Worm (Caenorhabditis elegans) whole organism, late embryonic: ENCODE measurements around the gene aos-1.

Source experiments
- C38D4.7 ChIP-seq: fragments of 200-800 bp; sonication (Bioruptor generic); optimal IDR thresholded peaks from 2 replicates; lab custom pipeline; 2018; ENCODE audit warnings: mild to moderate bottlenecking, missing genetic modification characterization, moderate library complexity, missing compliant biosample characterization
- F13H6.1 ChIP-seq: sonication (generic microtip); optimal IDR thresholded peaks from 2 replicates; lab custom pipeline; 2016; ENCODE audit warnings: missing genetic modification characterization, missing compliant biosample characterization
- Y22D7AL.16 ChIP-seq: sonication (generic microtip); optimal IDR thresholded peaks from 2 replicates; lab custom pipeline; 2016; ENCODE audit warnings: missing genetic modification characterization, missing compliant biosample characterization
- ahr-1 ChIP-seq: sonication (generic microtip); optimal IDR thresholded peaks from 2 replicates; lab custom pipeline; 2016; ENCODE audit warnings: missing genetic modification characterization, missing compliant biosample characterization
- ceh-14 ChIP-seq: sonication (generic microtip); optimal IDR thresholded peaks from 2 replicates; lab custom pipeline; 2016; ENCODE audit warnings: missing genotype, missing genetic modification characterization, missing compliant biosample characterization
- ceh-19 ChIP-seq: fragments of 200-800 bp; sonication (Bioruptor generic); optimal IDR thresholded peaks from 2 replicates; lab custom pipeline; 2018; ENCODE audit warnings: mild to moderate bottlenecking, missing genetic modification characterization, missing compliant biosample characterization
- ceh-2 ChIP-seq: sonication (generic microtip); optimal IDR thresholded peaks from 2 replicates; lab custom pipeline; 2016; ENCODE audit warnings: missing genotype, missing genetic modification characterization, missing compliant biosample characterization
- ceh-30 ChIP-seq: fragments of 150-350 bp; optimal IDR thresholded peaks from 2 replicates; lab custom pipeline; 2014; ENCODE audit warnings: missing biosample characterization, missing genetic modification characterization
- ceh-31 ChIP-seq: sonication (generic microtip); optimal IDR thresholded peaks from 2 replicates; lab custom pipeline; 2016; ENCODE audit warnings: missing genetic modification characterization, missing compliant biosample characterization
- ceh-6 ChIP-seq: fragments of 200-800 bp; sonication (Bioruptor generic); optimal IDR thresholded peaks from 2 replicates; lab custom pipeline; 2018; ENCODE audit warnings: mild to moderate bottlenecking, missing genetic modification characterization, missing compliant biosample characterization
- dmd-4 ChIP-seq: sonication (generic microtip); optimal IDR thresholded peaks from 2 replicates; lab custom pipeline; 2016; ENCODE audit warnings: borderline replicate concordance, missing genetic modification characterization, missing compliant biosample characterization
- dve-1 ChIP-seq: sonication (generic microtip); optimal IDR thresholded peaks from 2 replicates; lab custom pipeline; 2017; ENCODE audit warnings: antibody characterized with exemption, mild to moderate bottlenecking, missing genetic modification characterization, missing compliant biosample characterization
- elt-4 ChIP-seq: sonication (generic microtip); optimal IDR thresholded peaks from 2 replicates; lab custom pipeline; 2016; ENCODE audit warnings: missing genetic modification characterization, missing compliant biosample characterization
- eyg-1 ChIP-seq: sonication (generic microtip); optimal IDR thresholded peaks from 2 replicates; lab custom pipeline; 2016; ENCODE audit warnings: missing genotype, missing genetic modification characterization, missing compliant biosample characterization
- fkh-10 ChIP-seq: fragments of 150-350 bp; optimal IDR thresholded peaks from 2 replicates; lab custom pipeline; 2014; ENCODE audit warnings: missing biosample characterization, missing genetic modification reagents, missing genetic modification characterization
- hlh-13 ChIP-seq: fragments of 200-800 bp; sonication (Bioruptor generic); optimal IDR thresholded peaks from 2 replicates; lab custom pipeline; 2018; ENCODE audit warnings: mild to moderate bottlenecking, missing genetic modification characterization, missing compliant biosample characterization
- hlh-15 ChIP-seq: sonication (generic microtip); optimal IDR thresholded peaks from 2 replicates; lab custom pipeline; 2016; ENCODE audit warnings: missing genetic modification characterization, missing compliant biosample characterization
- hlh-30 ChIP-seq: sonication (generic microtip); optimal IDR thresholded peaks from 2 replicates; lab custom pipeline; 2017; ENCODE audit warnings: antibody characterized with exemption, missing genetic modification characterization, missing compliant biosample characterization; ENCODE audit not compliant: insufficient read depth
- hlh-8 ChIP-seq: sonication (generic microtip); optimal IDR thresholded peaks from 2 replicates; lab custom pipeline; 2016; ENCODE audit warnings: missing genotype, missing genetic modification characterization, missing compliant biosample characterization
- mec-3 ChIP-seq: sonication (generic microtip); optimal IDR thresholded peaks from 2 replicates; lab custom pipeline; 2016; ENCODE audit warnings: borderline replicate concordance, missing genetic modification characterization, missing compliant biosample characterization
- nfya-1 ChIP-seq: sonication (generic microtip); optimal IDR thresholded peaks from 2 replicates; lab custom pipeline; 2017; ENCODE audit warnings: missing genetic modification characterization, mild to moderate bottlenecking, missing compliant biosample characterization, antibody characterized with exemption, moderate library complexity
- nhr-11 ChIP-seq: fragments of 150-350 bp; optimal IDR thresholded peaks from 2 replicates; lab custom pipeline; 2014; ENCODE audit warnings: missing biosample characterization, missing genetic modification characterization
- npax-4 ChIP-seq: sonication (generic microtip); optimal IDR thresholded peaks from 2 replicates; lab custom pipeline; 2016; ENCODE audit warnings: missing genetic modification characterization, missing compliant biosample characterization
- pat-9 ChIP-seq: fragments of 200-800 bp; sonication (Bioruptor generic); optimal IDR thresholded peaks from 2 replicates; lab custom pipeline; 2018; ENCODE audit warnings: mild to moderate bottlenecking, missing genetic modification characterization, moderate library complexity, missing compliant biosample characterization
- pax-1 ChIP-seq: fragments of 150-350 bp; optimal IDR thresholded peaks from 2 replicates; lab custom pipeline; 2014; ENCODE audit warnings: missing biosample characterization, missing genetic modification characterization
- pqm-1 ChIP-seq: sonication (generic microtip); optimal IDR thresholded peaks from 2 replicates; lab custom pipeline; 2016; ENCODE audit warnings: missing genetic modification characterization, missing compliant biosample characterization
- pros-1 ChIP-seq: fragments of 150-350 bp; optimal IDR thresholded peaks from 2 replicates; lab custom pipeline; 2014; ENCODE audit warnings: missing biosample characterization, missing genetic modification reagents, missing genetic modification characterization
- ref-2 ChIP-seq: sonication (generic microtip); optimal IDR thresholded peaks from 2 replicates; lab custom pipeline; 2016; ENCODE audit warnings: missing genetic modification characterization, missing compliant biosample characterization
- rnt-1 ChIP-seq: sonication (generic microtip); optimal IDR thresholded peaks from 2 replicates; lab custom pipeline; 2016; ENCODE audit warnings: missing genetic modification characterization, missing compliant biosample characterization
- syd-9 ChIP-seq: sonication (generic microtip); optimal IDR thresholded peaks from 2 replicates; lab custom pipeline; 2016; ENCODE audit warnings: mild to moderate bottlenecking, missing genetic modification characterization, moderate library complexity, missing compliant biosample characterization
- tbx-2 ChIP-seq: sonication (generic microtip); optimal IDR thresholded peaks from 2 replicates; lab custom pipeline; 2016; ENCODE audit warnings: missing genetic modification characterization, missing compliant biosample characterization
- tbx-7 ChIP-seq: sonication (generic microtip); optimal IDR thresholded peaks from 2 replicates; lab custom pipeline; 2016; ENCODE audit warnings: missing genotype, missing genetic modification characterization, missing compliant biosample characterization
- ttx-3 ChIP-seq: sonication (generic microtip); optimal IDR thresholded peaks from 2 replicates; lab custom pipeline; 2016; ENCODE audit warnings: missing genetic modification reagents, missing genetic modification characterization, missing compliant biosample characterization
- unc-3 ChIP-seq, 2 experiments: fragments of 200-800 bp in 1 of 2; sonication (Bioruptor generic) in 1 of 2; sonication (generic microtip) in 1 of 2; conservative IDR thresholded peaks in 1 of 2; optimal IDR thresholded peaks in 1 of 2; 2 replicates each; pipeline versions ENCODE4 v1.3.6 to Lab custom; 2016 to 2022; ENCODE audit warnings: missing compliant biosample characterization in 2 of 2, missing genetic modification characterization in 2 of 2, missing genetic modification reagents in 1 of 2
- unc-42 ChIP-seq: sonication (generic microtip); optimal IDR thresholded peaks from 2 replicates; lab custom pipeline; 2016; ENCODE audit warnings: missing genotype, missing genetic modification characterization, missing compliant biosample characterization
- unc-86 ChIP-seq: sonication (generic microtip); optimal IDR thresholded peaks from 2 replicates; lab custom pipeline; 2016; ENCODE audit warnings: missing genetic modification characterization, missing compliant biosample characterization
- zip-5 ChIP-seq: sonication (generic microtip); optimal IDR thresholded peaks from 2 replicates; lab custom pipeline; 2016; ENCODE audit warnings: missing genetic modification characterization, missing compliant biosample characterization

The aos-1 gene

DNA sequence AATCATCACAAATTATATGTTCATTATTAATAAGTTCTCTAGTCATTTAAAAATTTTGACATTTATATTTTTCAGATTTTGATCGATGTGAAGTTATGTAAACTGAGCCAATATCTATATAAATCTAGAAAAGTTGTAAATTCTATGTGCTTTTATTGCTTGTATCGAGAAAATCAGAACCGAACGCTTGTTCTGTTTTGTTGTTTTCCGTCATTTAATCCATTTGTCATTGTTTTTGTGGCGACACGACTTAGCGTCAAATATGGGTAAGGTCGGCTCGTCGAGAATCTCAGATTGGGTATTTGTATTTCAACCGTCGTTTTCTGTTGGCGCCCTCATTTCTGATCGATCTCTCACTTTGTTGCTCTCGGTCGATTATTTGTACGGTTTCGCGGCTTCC, 15.8 kb downstream of the aos-1 start, which contains the start of gene cht-5:
Gene cht-5 (plus strand): TSS at position 301 of the 400 bp plus-strand sequence.
- TF ChIP-seq unc-42 (no peak), pqm-1 (no peak), hlh-15 (tag; lab: Kevin White, UChicago) (no peak), tbx-2 (no peak), F13H6.1 (tag; lab: Kevin White, UChicago) (no peak), nhr-11 (no peak), pat-9 (no peak), rnt-1 (tag; lab: Kevin White, UChicago) (no peak), ceh-31 (tag; lab: Kevin White, UChicago) (no peak), C38D4.7 (GFP tag; lab: Kevin White, UChicago) (no peak), ceh-6 (no peak), pax-1 (no peak)

DNA sequence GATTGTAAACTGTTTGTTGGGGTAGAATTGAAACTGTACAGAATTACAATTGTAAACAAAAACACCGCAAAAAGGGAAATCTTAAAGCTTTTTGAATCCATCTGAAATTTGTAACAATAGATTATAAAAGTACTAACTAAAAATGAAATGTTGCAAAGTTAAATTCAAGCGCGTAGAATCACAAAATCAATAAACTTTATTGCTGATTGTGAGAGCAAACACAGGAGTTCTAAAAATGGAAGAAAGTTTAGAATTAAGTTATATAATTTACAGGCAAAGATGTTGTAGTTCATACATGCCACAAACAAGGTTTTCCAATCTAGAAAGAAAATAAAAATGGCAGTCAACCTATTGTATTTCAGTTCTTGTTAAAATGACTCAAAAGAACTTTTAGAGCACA, 17.9 kb downstream of the aos-1 start, which contains the start of gene C08B6.3:
Gene C08B6.3 (minus strand): TSS at position 101 of the 400 bp plus-strand sequence.
- TF ChIP-seq ceh-6, result no peak
- no peak for TF ChIP-seq ceh-31 (tag; lab: Kevin White, UChicago)
- TF ChIP-seq unc-86 (tag; lab: Kevin White, UChicago), result no peak
- TF ChIP-seq fkh-10 (GFP tag; lab: Kevin White, UChicago), result no peak
- TF ChIP-seq npax-4 (tag; lab: Kevin White, UChicago), result no peak
- no peak for TF ChIP-seq hlh-15 (tag; lab: Kevin White, UChicago)
- TF ChIP-seq ttx-3 (tag; lab: Kevin White, UChicago), result no peak
- no peak for TF ChIP-seq ceh-2 (tag; lab: Kevin White, UChicago)
- TF ChIP-seq eyg-1 (tag; lab: Kevin White, UChicago), result no peak
- no peak for TF ChIP-seq tbx-7 (tag; lab: Kevin White, UChicago)
- no peak for TF ChIP-seq nfya-1 (tag; lab: Kevin White, UChicago)
- TF ChIP-seq dve-1 (tag; lab: Kevin White, UChicago), result no peak
- TF ChIP-seq syd-9 (tag; lab: Kevin White, UChicago), result no peak
- TF ChIP-seq ceh-30 (tag; lab: Kevin White, UChicago), result no peak
- no peak for TF ChIP-seq pqm-1
- no peak for TF ChIP-seq hlh-8
- TF ChIP-seq mec-3 (tag; lab: Kevin White, UChicago), result no peak
- TF ChIP-seq zip-5, result no peak
- no peak for TF ChIP-seq Y22D7AL.16

DNA sequence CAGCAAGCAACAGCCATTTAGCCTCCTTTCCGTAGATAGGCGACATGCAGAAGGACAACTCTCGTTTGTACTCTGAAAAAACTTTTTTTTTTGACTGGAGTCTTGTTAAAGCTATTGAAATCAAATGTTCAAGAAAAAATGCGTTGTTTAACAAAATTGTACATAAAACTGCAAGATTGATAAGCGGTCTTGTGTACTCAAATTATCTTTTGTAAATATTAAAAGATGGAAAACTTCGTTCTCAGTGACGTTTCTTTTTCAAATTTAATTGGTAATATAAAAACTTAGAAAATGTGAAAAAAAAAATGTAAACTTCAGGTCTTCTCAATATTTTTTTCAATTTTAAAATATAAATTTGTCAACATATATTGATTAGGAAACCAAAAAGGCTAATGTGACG, 19.0 kb downstream of the aos-1 start:
- no peak for TF ChIP-seq ref-2 (tag; lab: Kevin White, UChicago)

DNA sequence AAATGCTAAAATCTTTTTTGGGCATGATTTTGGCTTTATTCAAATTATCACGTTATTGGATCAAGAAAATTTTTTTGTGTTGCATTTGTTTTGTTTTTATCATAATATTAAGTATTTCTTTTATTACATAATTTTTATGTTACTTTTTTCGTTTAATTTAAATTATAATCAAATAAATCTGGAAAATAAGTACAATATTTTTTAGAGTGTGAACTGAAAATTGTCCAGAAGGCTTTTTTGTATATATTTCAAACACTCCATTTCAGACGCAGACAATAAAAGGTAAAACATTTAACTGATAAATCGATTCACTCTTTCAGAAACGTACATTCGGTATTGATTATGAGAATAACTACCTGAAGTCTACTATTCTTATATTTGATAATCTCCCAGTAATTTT, 22.8 kb downstream of the aos-1 start, which contains the start of gene C08B6.11:
Gene C08B6.11 (plus strand): TSS at position 301 of the 400 bp plus-strand sequence.
- TF ChIP-seq ttx-3 (tag; lab: Kevin White, UChicago) (no peak), nfya-1 (tag; lab: Kevin White, UChicago) (no peak), ceh-14 (tag; lab: Kevin White, UChicago) (no peak), ceh-19 (no peak), unc-3 (GFP tag; conservative IDR thresholded peaks at IDR 0.05; lab: Robert Waterston, UW) (no peak), unc-3 (tag; optimal IDR thresholded peaks at IDR 0.05; lab: Kevin White, UChicago) (no peak), eyg-1 (tag; lab: Kevin White, UChicago) (no peak), dmd-4 (no peak), pros-1 (tag; lab: Kevin White, UChicago) (no peak), hlh-13 (GFP tag; lab: Kevin White, UChicago) (no peak), ref-2 (tag; lab: Kevin White, UChicago) (no peak), pqm-1 (no peak), ahr-1 (tag; lab: Kevin White, UChicago) (no peak), hlh-30 (no peak), ceh-6 (no peak), zip-5 (no peak), unc-86 (tag; lab: Kevin White, UChicago) (no peak), elt-4 (tag; lab: Kevin White, UChicago) (no peak)
